Fruit fly (Drosophila melanogaster) whole organism, wandering third instar larva: Measurements from ENCODE around the gene Scgalpha.

ENCODE experiments used
- Abd-B ChIP-seq: fragments of >200 bp; optimal IDR thresholded peaks from 2 replicates; lab custom pipeline; 2017; ENCODE audit warnings: missing biosample characterization, missing genetic modification characterization
- Hr78 ChIP-seq: fragments of >200 bp; optimal IDR thresholded peaks from 2 replicates; lab custom pipeline; 2017; ENCODE audit warnings: missing biosample characterization, missing genetic modification characterization
- Mio ChIP-seq: sonication (Bioruptor generic); optimal IDR thresholded peaks from 2 replicates; lab custom pipeline; 2016; ENCODE audit warnings: missing biosample characterization, missing genetic modification characterization
- Myc ChIP-seq: fragments of >200 bp; optimal IDR thresholded peaks from 2 replicates; lab custom pipeline; 2017
- OdsH ChIP-seq: fragments of 200-800 bp; sonication (Bioruptor generic); optimal IDR thresholded peaks from 2 replicates; lab custom pipeline; 2016; ENCODE audit warnings: missing biosample characterization, mild to moderate bottlenecking, missing genetic modification characterization
- brk ChIP-seq: fragments of 200-800 bp; sonication (Bioruptor generic); optimal IDR thresholded peaks from 2 replicates; lab custom pipeline; 2016; ENCODE audit warnings: missing biosample characterization, mild to moderate bottlenecking, missing genetic modification characterization
- dl ChIP-seq, 2 experiments: fragments of 175-275, 200-275 bp in 1 of 2; fragments of 200-275 bp in 1 of 2; sonication (Bioruptor generic); optimal IDR thresholded peaks; lab custom pipeline; 2018; ENCODE audit warnings: mild to moderate bottlenecking in 2 of 2, missing biosample characterization in 2 of 2, missing genetic modification characterization in 2 of 2, moderate library complexity in 2 of 2; ENCODE audit not compliant: partially characterized antibody in 2 of 2, insufficient read depth in 1 of 2
- ey ChIP-seq: fragments of 200-800 bp; sonication (Bioruptor generic); optimal IDR thresholded peaks from 2 replicates; lab custom pipeline; 2016; ENCODE audit warnings: missing biosample characterization, missing genetic modification characterization
- fru ChIP-seq: fragments of 200-800 bp; sonication (Bioruptor generic); optimal IDR thresholded peaks from 3 replicates; lab custom pipeline; 2016; ENCODE audit warnings: missing biosample characterization, mild to moderate bottlenecking, missing genetic modification characterization
- h ChIP-seq: fragments of 200-800 bp; sonication (Bioruptor generic); optimal IDR thresholded peaks from 3 replicates; lab custom pipeline; 2016; ENCODE audit warnings: missing biosample characterization, mild to moderate bottlenecking, missing genetic modification characterization
- lola ChIP-seq: fragments of >200 bp; optimal IDR thresholded peaks from 2 replicates; lab custom pipeline; 2017; ENCODE audit warnings: missing biosample characterization, missing genetic modification characterization
- psq ChIP-seq: fragments of 200-800 bp; sonication (Bioruptor generic); optimal IDR thresholded peaks from 3 replicates; lab custom pipeline; 2017; ENCODE audit warnings: missing biosample characterization, mild to moderate bottlenecking, missing genetic modification characterization, moderate library complexity
- tai ChIP-seq: sonication (Bioruptor generic); optimal IDR thresholded peaks from 2 replicates; lab custom pipeline; 2016; ENCODE audit warnings: missing biosample characterization, missing genetic modification characterization

dm6 chr2L:8274958-8275584, 28.2 kb upstream of the Scgalpha start:
- TF ChIP-seq lola (GFP tag; lab: Kevin White, UChicago) (no peak), Abd-B (no peak), psq (GFP tag; lab: Kevin White, UChicago) (no peak), Hr78 (GFP tag; lab: Kevin White, UChicago) (no peak), tai (no peak), Mio (GFP tag; lab: Kevin White, UChicago) (no peak), h (GFP tag; lab: Kevin White, UChicago) (peak; percentile 14), fru (GFP tag; lab: Kevin White, UChicago) (peak; percentile 40), ey (GFP tag; lab: Kevin White, UChicago) (peak; percentile 42), OdsH (GFP tag; lab: Kevin White, UChicago) (peak; percentile 50), Myc (lab: Kevin White, UChicago) (no peak), brk (GFP tag; lab: Kevin White, UChicago) (no peak), dl (GFP tag; optimal IDR thresholded peaks at IDR 0.05; lab: Kevin White, UChicago; ENCODE audit: insufficient read depth in 1 of 2, partially characterized antibody in 2 of 2) (no peak)
